Fruit fly (Drosophila melanogaster) whole organism, pupa: ENCODE results near the gene Lcp65Ag2.

Experiments
- CG13204 ChIP-seq: fragments of 200-800 bp; sonication (Bioruptor generic); optimal IDR thresholded peaks from 2 replicates; lab custom pipeline; 2018; ENCODE audit warnings: missing biosample characterization, mild to moderate bottlenecking, missing genetic modification characterization, moderate library complexity
- CG8159 ChIP-seq: fragments of 200-800 bp; sonication (Bioruptor generic); optimal IDR thresholded peaks from 3 replicates; lab custom pipeline; 2018; ENCODE audit warnings: missing biosample characterization, mild to moderate bottlenecking, missing genetic modification characterization, moderate library complexity
- D1 ChIP-seq: fragments of 200-800 bp; sonication (Bioruptor generic); optimal IDR thresholded peaks from 2 replicates; lab custom pipeline; 2018; ENCODE audit warnings: missing biosample characterization, mild to moderate bottlenecking, missing genetic modification characterization, moderate library complexity
- Pif1A ChIP-seq: fragments of 200-800 bp; sonication (Bioruptor generic); optimal IDR thresholded peaks from 3 replicates; lab custom pipeline; 2016; ENCODE audit warnings: missing biosample characterization, missing genetic modification characterization
- Pif1B ChIP-seq: fragments of 200-800 bp; sonication (Bioruptor generic); optimal IDR thresholded peaks from 3 replicates; lab custom pipeline; 2016; ENCODE audit warnings: missing biosample characterization, missing genetic modification characterization
- Snoo ChIP-seq: fragments of 200-800 bp; sonication (Bioruptor generic); optimal IDR thresholded peaks from 3 replicates; lab custom pipeline; 2017; ENCODE audit warnings: missing biosample characterization, mild to moderate bottlenecking, missing genetic modification characterization, inconsistent platforms
- gl ChIP-seq: fragments of 200-800 bp; sonication (Bioruptor generic); optimal IDR thresholded peaks from 2 replicates; lab custom pipeline; 2018; ENCODE audit warnings: missing biosample characterization, mild to moderate bottlenecking, missing genetic modification characterization
- rn ChIP-seq: fragments of 200-800 bp; sonication (Bioruptor generic); IDR thresholded peaks from 2 replicates; pipeline ENCODE4 v1.3.6; 2022; ENCODE audit warnings: missing biosample characterization, missing genetic modification characterization

- no peak for TF ChIP-seq gl (tag; lab: Kevin White, UChicago)
- TF ChIP-seq D1 (tag; lab: Kevin White, UChicago): no peak
- TF ChIP-seq Pif1A (GFP tag; lab: Kevin White, UChicago): no peak
- no peak for TF ChIP-seq rn (GFP tag; lab: Robert Waterston, UW)
- no peak for TF ChIP-seq Pif1B (GFP tag; lab: Kevin White, UChicago)
- TF ChIP-seq Snoo (tag; lab: Kevin White, UChicago): no peak
- TF ChIP-seq CG13204 (GFP tag; lab: Kevin White, UChicago): no peak
- TF ChIP-seq CG8159: no peak
These were observed 29.2 kb upstream of the Lcp65Ag2 start, which contains the start of gene Prdm13 for dm6 chr3L:6162483-6163128.
